Fruit fly (Drosophila melanogaster): ENCODE results near the gene Sr-CIV.
A peak's percentile ranks its signal among the peaks of the same experiment; 100 is the strongest.

Gene Sr-CIV

DNA sequence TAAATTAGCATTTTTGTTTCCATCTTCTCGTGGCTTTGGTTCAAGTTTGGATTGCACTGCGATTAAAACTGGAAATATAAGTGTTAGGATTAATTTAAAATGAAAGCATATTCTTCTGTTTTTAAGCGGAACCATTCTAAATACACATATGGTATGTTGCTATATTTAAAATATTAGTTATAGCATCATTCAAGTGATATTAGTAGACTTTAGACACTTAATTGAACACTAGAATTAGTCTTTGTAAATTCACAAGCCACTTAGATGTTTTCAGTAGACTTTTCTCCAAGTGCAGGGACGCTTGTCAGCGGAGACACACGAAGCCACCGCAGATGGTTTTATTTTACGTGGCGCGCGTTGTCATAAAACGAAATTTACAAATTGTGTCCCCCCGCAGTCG, 46.0 kb upstream of the Sr-CIV start (continued):
- no peak for TF ChIP-seq cg (GFP tag; optimal IDR thresholded peaks at IDR 0.05)
- TF ChIP-seq tup (GFP tag; optimal IDR thresholded peaks at IDR 0.05), result no peak
- peak; percentile 26 for TF ChIP-seq CG1603 (tag; optimal IDR thresholded peaks at IDR 0.05)
- no peak for TF ChIP-seq CG8944 (GFP tag; optimal IDR thresholded peaks at IDR 0.05)
- no peak for TF ChIP-seq CG14050 (GFP tag; IDR thresholded peaks at IDR 0.05)
- TF ChIP-seq mirr (GFP tag; optimal IDR thresholded peaks at IDR 0.05), result no peak
- TF ChIP-seq HLH4C (GFP tag; IDR thresholded peaks at IDR 0.05; ENCODE audit: partially characterized antibody), result no peak
- TF ChIP-seq Dek (tag; optimal IDR thresholded peaks at IDR 0.05), result no peak
- TF ChIP-seq Neu2 (GFP tag; optimal IDR thresholded peaks at IDR 0.05; ENCODE audit: borderline replicate concordance), result no peak
- peak; percentile 7 for TF ChIP-seq CG12659 (GFP tag; optimal IDR thresholded peaks at IDR 0.05)
- TF ChIP-seq Antp (GFP tag; optimal IDR thresholded peaks at IDR 0.05), result no peak
- no peak for TF ChIP-seq hbn (GFP tag; IDR thresholded peaks at IDR 0.05; ENCODE audit: partially characterized antibody)
- TF ChIP-seq z (GFP tag; IDR thresholded peaks at IDR 0.05), result no peak
- no peak for TF ChIP-seq CG4404 (GFP tag; IDR thresholded peaks at IDR 0.05)
- no peak for TF ChIP-seq Atf3 (GFP tag; optimal IDR thresholded peaks at IDR 0.05)
- no peak for TF ChIP-seq CG9727 (GFP tag; optimal IDR thresholded peaks at IDR 0.05)
- TF ChIP-seq Ssrp (tag; optimal IDR thresholded peaks at IDR 0.05), result no peak
- no peak for TF ChIP-seq CG10321 (GFP tag; IDR thresholded peaks at IDR 0.05)
- TF ChIP-seq kni (GFP tag; optimal IDR thresholded peaks at IDR 0.05), result no peak
- TF ChIP-seq zen (tag; optimal IDR thresholded peaks at IDR 0.05), result no peak
- TF ChIP-seq CG2875 (GFP tag; optimal IDR thresholded peaks at IDR 0.05), result no peak
- no peak for TF ChIP-seq Lim3 (GFP tag; IDR thresholded peaks at IDR 0.05)
- TF ChIP-seq CG17802 (tag; optimal IDR thresholded peaks at IDR 0.05), result no peak
- TF ChIP-seq cato (GFP tag; optimal IDR thresholded peaks at IDR 0.05; ENCODE audit: borderline replicate concordance), result no peak
- peak; percentile 42 for TF ChIP-seq CG9437 (GFP tag; optimal IDR thresholded peaks at IDR 0.05)
- TF ChIP-seq zfh2 (GFP tag; optimal IDR thresholded peaks at IDR 0.05), result no peak
- no peak for TF ChIP-seq dm (GFP tag; optimal IDR thresholded peaks at IDR 0.05)
- no peak for TF ChIP-seq CG13296 (GFP tag; optimal IDR thresholded peaks at IDR 0.05)
- TF ChIP-seq CG18619 (GFP tag; optimal IDR thresholded peaks at IDR 0.05), result no peak
- no peak for TF ChIP-seq amos (GFP tag; IDR thresholded peaks at IDR 0.05; ENCODE audit: partially characterized antibody)
- TF ChIP-seq CG13624 (GFP tag; optimal IDR thresholded peaks at IDR 0.05), result no peak
- no peak for TF ChIP-seq CG3838 (GFP tag; optimal IDR thresholded peaks at IDR 0.05)
- no peak for TF ChIP-seq Opbp (GFP tag; IDR thresholded peaks at IDR 0.05; ENCODE audit: partially characterized antibody)
- TF ChIP-seq CG31365 (tag; optimal IDR thresholded peaks at IDR 0.05), result no peak
- peak; percentile 47; the same call in 1 of the 2 replicates for TF ChIP-seq sisA (GFP tag; IDR thresholded peaks at IDR 0.05)
- no peak for TF ChIP-seq Eip74EF (GFP tag; optimal IDR thresholded peaks at IDR 0.05)
- peak; percentile 44; the same call in 1 of the 2 replicates for TF ChIP-seq E2f1 (GFP tag; IDR thresholded peaks at IDR 0.05)
- no peak for TF ChIP-seq CG31388 (GFP tag; optimal IDR thresholded peaks at IDR 0.05)
- no peak for TF ChIP-seq H2.0 (GFP tag; IDR thresholded peaks at IDR 0.05)
- TF ChIP-seq slp2 (GFP tag; optimal IDR thresholded peaks at IDR 0.05), result peak; percentile 12
- TF ChIP-seq ATbp (GFP tag; optimal IDR thresholded peaks at IDR 0.05), result peak; percentile 12
- no peak for TF ChIP-seq ttk (GFP tag; IDR thresholded peaks at IDR 0.05)
- TF ChIP-seq CTCF (GFP tag; optimal IDR thresholded peaks at IDR 0.05), result no peak
- TF ChIP-seq Dip3 (GFP tag; optimal IDR thresholded peaks at IDR 0.05), result no peak
- TF ChIP-seq fd96Cb (tag; optimal IDR thresholded peaks at IDR 0.05), result peak; percentile 57
- peak; percentile 9 for TF ChIP-seq tio (GFP tag; optimal IDR thresholded peaks at IDR 0.05)
- TF ChIP-seq Trl (optimal IDR thresholded peaks at IDR 0.05), result no peak
- no peak for TF ChIP-seq Trl (GFP tag; optimal IDR thresholded peaks at IDR 0.05)
- TF ChIP-seq CG11504 (tag; optimal IDR thresholded peaks at IDR 0.05), result peak; percentile 56
- TF ChIP-seq C15 (GFP tag; IDR thresholded peaks at IDR 0.05), result no peak
- TF ChIP-seq hb (GFP tag; IDR thresholded peaks at IDR 0.05; ENCODE audit: partially characterized antibody), result no peak
- TF ChIP-seq lilli (GFP tag; optimal IDR thresholded peaks at IDR 0.05), result no peak

Data from whole organism, embryonic.